Worm (Caenorhabditis elegans) whole organism, mixed stage, embryonic: ENCODE results near the gene cnep-1.

Experiments
- M03D4.4 ChIP-seq: sonication (generic microtip); optimal IDR thresholded peaks from 2 replicates; lab custom pipeline; 2017; ENCODE audit warnings: mild to moderate bottlenecking, missing genetic modification characterization, missing compliant biosample characterization
- bed-3 ChIP-seq: fragments of 200-800 bp; sonication (Bioruptor generic); optimal IDR thresholded peaks from 3 replicates; lab custom pipeline; 2018; ENCODE audit warnings: mild to moderate bottlenecking, missing genetic modification characterization, moderate library complexity, missing compliant biosample characterization
- ceh-39 ChIP-seq: fragments of 150-350 bp; optimal IDR thresholded peaks from 2 replicates; lab custom pipeline; 2014; ENCODE audit warnings: missing biosample characterization, missing genetic modification characterization
- ceh-43 ChIP-seq: fragments of 200-800 bp; sonication (Bioruptor generic); optimal IDR thresholded peaks from 2 replicates; lab custom pipeline; 2018; ENCODE audit warnings: mild to moderate bottlenecking, missing genetic modification characterization, moderate library complexity, missing compliant biosample characterization
- ceh-83 ChIP-seq: fragments of 200-800 bp; sonication (Bioruptor generic); optimal IDR thresholded peaks from 2 replicates; lab custom pipeline; 2018; ENCODE audit warnings: mild to moderate bottlenecking, missing genetic modification characterization, missing compliant biosample characterization
- ces-1 ChIP-seq: fragments of 150-350 bp; optimal IDR thresholded peaks from 2 replicates; lab custom pipeline; 2014; ENCODE audit warnings: missing biosample characterization, missing genetic modification reagents, missing genetic modification characterization
- cnd-1 ChIP-seq: fragments of 200-800 bp; sonication (Bioruptor generic); optimal IDR thresholded peaks from 2 replicates; lab custom pipeline; 2018; ENCODE audit warnings: mild to moderate bottlenecking, missing genetic modification characterization, missing compliant biosample characterization
- drap-1 ChIP-seq: fragments of 200-800 bp; sonication (Bioruptor generic); optimal IDR thresholded peaks from 3 replicates; lab custom pipeline; 2018; ENCODE audit warnings: mild to moderate bottlenecking, missing genetic modification characterization, missing compliant biosample characterization
- elt-1 ChIP-seq: sonication (generic microtip); optimal IDR thresholded peaks from 2 replicates; lab custom pipeline; 2017; ENCODE audit warnings: missing genetic modification characterization, mild to moderate bottlenecking, missing compliant biosample characterization, antibody characterized with exemption, moderate library complexity, borderline replicate concordance; ENCODE audit not compliant: insufficient read depth
- elt-3 ChIP-seq: fragments of 150-350 bp; optimal IDR thresholded peaks from 2 replicates; lab custom pipeline; 2014; ENCODE audit warnings: missing biosample characterization, missing genetic modification characterization
- ham-2 ChIP-seq: fragments of 200-800 bp; sonication (Bioruptor generic); optimal IDR thresholded peaks from 2 replicates; lab custom pipeline; 2018; ENCODE audit warnings: mild to moderate bottlenecking, missing genetic modification characterization, missing compliant biosample characterization
- hlh-1 ChIP-seq: fragments of 150-350 bp; optimal IDR thresholded peaks from 2 replicates; lab custom pipeline; 2014; ENCODE audit warnings: missing biosample characterization, missing genetic modification reagents, missing genetic modification characterization
- lin-13 ChIP-seq: fragments of 150-350 bp; optimal IDR thresholded peaks from 2 replicates; lab custom pipeline; 2014; ENCODE audit warnings: missing biosample characterization, missing genetic modification characterization
- lin-32 ChIP-seq: fragments of 200-800 bp; sonication (Bioruptor generic); optimal IDR thresholded peaks from 2 replicates; lab custom pipeline; 2018; ENCODE audit warnings: mild to moderate bottlenecking, missing genetic modification characterization, missing compliant biosample characterization
- lsy-2 ChIP-seq: fragments of 150-350 bp; optimal IDR thresholded peaks from 2 replicates; lab custom pipeline; 2014; ENCODE audit warnings: missing biosample characterization, missing genetic modification characterization
- mab-5 ChIP-seq: fragments of 150-350 bp; optimal IDR thresholded peaks from 2 replicates; lab custom pipeline; 2014; ENCODE audit warnings: missing biosample characterization, missing genetic modification characterization
- mep-1 ChIP-seq: fragments of 150-350 bp; optimal IDR thresholded peaks from 2 replicates; lab custom pipeline; 2017; ENCODE audit warnings: missing biosample characterization, missing genetic modification reagents, missing genetic modification characterization, inconsistent platforms
- mls-2 ChIP-seq: sonication (generic microtip); optimal IDR thresholded peaks from 2 replicates; lab custom pipeline; 2016; ENCODE audit warnings: mild to moderate bottlenecking, missing genetic modification characterization, moderate library complexity, missing compliant biosample characterization
- nhr-12 ChIP-seq: fragments of 150-350 bp; optimal IDR thresholded peaks from 2 replicates; lab custom pipeline; 2014; ENCODE audit warnings: missing biosample characterization, missing genetic modification characterization
- nhr-2 ChIP-seq: fragments of 150-350 bp; optimal IDR thresholded peaks from 2 replicates; lab custom pipeline; 2014; ENCODE audit warnings: missing biosample characterization, missing genetic modification characterization
- nhr-237 ChIP-seq: fragments of 150-350 bp; optimal IDR thresholded peaks from 2 replicates; lab custom pipeline; 2014; ENCODE audit warnings: missing biosample characterization, missing genetic modification characterization
- nhr-76 ChIP-seq: sonication (generic microtip); optimal IDR thresholded peaks from 2 replicates; lab custom pipeline; 2017; ENCODE audit warnings: missing biosample characterization, missing genetic modification characterization
- pha-4 ChIP-seq: fragments of 150-350 bp; optimal IDR thresholded peaks from 2 replicates; lab custom pipeline; 2018; ENCODE audit warnings: missing biosample characterization, missing genetic modification reagents, missing genetic modification characterization
- sem-2 ChIP-seq: fragments of 200-800 bp; sonication (Bioruptor generic); optimal IDR thresholded peaks from 2 replicates; lab custom pipeline; 2018; ENCODE audit warnings: mild to moderate bottlenecking, missing genetic modification characterization, missing compliant biosample characterization
- snpc-4 ChIP-seq: fragments of 150-350 bp; optimal IDR thresholded peaks from 2 replicates; lab custom pipeline; 2014; ENCODE audit warnings: missing biosample characterization, missing genetic modification characterization
- sptf-1 ChIP-seq: sonication (generic microtip); optimal IDR thresholded peaks from 2 replicates; lab custom pipeline; 2017; ENCODE audit warnings: mild to moderate bottlenecking, missing genetic modification characterization, moderate library complexity, missing compliant biosample characterization
- tbx-8 ChIP-seq: fragments of 200-800 bp; sonication (Bioruptor generic); optimal IDR thresholded peaks from 2 replicates; lab custom pipeline; 2018; ENCODE audit warnings: mild to moderate bottlenecking, missing genetic modification characterization, moderate library complexity, missing compliant biosample characterization
- unc-120 ChIP-seq: sonication (generic microtip); optimal IDR thresholded peaks from 2 replicates; lab custom pipeline; 2017; ENCODE audit warnings: missing genetic modification characterization, missing compliant biosample characterization; ENCODE audit not compliant: poor library complexity, severe bottlenecking
- unc-39 ChIP-seq: fragments of 150-350 bp; optimal IDR thresholded peaks from 2 replicates; lab custom pipeline; 2014; ENCODE audit warnings: missing biosample characterization, missing genetic modification characterization
- unc-62 ChIP-seq: fragments of 150-350 bp; optimal IDR thresholded peaks from 2 replicates; lab custom pipeline; 2014; ENCODE audit warnings: missing biosample characterization, missing genetic modification reagents, missing genetic modification characterization
- ztf-11 ChIP-seq: fragments of 150-350 bp; optimal IDR thresholded peaks from 2 replicates; lab custom pipeline; 2014; ENCODE audit warnings: missing biosample characterization, missing genetic modification characterization

Gene cnep-1

DNA sequence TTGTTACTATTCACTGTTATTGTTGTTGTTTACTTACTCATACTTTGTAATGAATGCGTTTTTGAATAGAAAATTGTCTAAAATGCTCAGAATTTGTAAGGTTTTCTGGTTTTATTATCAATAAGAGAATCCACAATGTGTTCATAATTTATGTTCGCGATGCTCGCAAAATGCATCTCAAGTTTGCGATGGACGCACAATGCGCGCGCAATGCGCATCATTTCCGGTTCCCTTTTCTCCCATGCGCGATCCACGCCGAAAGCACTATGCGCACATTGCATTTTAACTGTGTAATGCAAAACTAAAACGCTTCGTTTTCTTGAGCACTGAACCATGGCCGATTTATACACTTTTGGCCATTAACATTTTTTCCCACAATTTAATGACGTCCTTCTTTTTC lies 9.3 kb downstream of the cnep-1 start:
- TF ChIP-seq mep-1 (tag; lab: Kevin White, UChicago), result no peak
- no peak for TF ChIP-seq mab-5
- TF ChIP-seq ceh-43 (GFP tag; lab: Kevin White, UChicago), result no peak
- no peak for TF ChIP-seq sem-2
- TF ChIP-seq ham-2 (GFP tag; lab: Kevin White, UChicago), result no peak
- TF ChIP-seq elt-1 (tag; lab: Kevin White, UChicago), result no peak
- TF ChIP-seq ces-1 (GFP tag; lab: Kevin White, UChicago), result no peak
- TF ChIP-seq, all 35 proteins: peak for 0

DNA sequence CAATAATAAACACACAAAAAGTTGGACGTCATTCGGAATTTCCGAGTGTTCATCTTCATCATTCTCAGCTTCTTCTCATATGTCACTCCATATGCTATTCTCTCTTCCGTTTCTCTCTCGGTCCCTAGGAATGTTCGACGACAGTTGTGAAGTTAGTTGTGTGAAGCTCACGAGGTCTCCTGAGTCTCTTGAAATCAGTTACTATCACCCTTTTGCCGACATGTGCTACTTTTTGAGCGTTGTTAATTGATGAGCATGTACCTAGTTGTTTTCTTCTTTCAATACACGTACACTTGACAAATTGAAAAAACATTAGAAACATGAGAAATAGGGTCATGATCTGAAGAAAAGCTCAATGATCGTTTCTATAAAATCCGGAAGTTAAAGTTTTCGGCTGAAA lies 13.2 kb downstream of the cnep-1 start:
- no peak for TF ChIP-seq lin-13 (tag; lab: Kevin White, UChicago)
- no peak for TF ChIP-seq unc-39 (tag; lab: Kevin White, UChicago)
- peak; percentile 70 for TF ChIP-seq hlh-1 (tag; lab: Kevin White, UChicago)
- no peak for TF ChIP-seq cnd-1 (tag; lab: Kevin White, UChicago)
- TF ChIP-seq pha-4 (tag; lab: Kevin White, UChicago), result no peak
- no peak for TF ChIP-seq elt-1 (tag; lab: Kevin White, UChicago)
- TF ChIP-seq ceh-39 (tag; lab: Kevin White, UChicago), result no peak
- TF ChIP-seq ceh-83, result no peak
- no peak for TF ChIP-seq M03D4.4 (tag; lab: Kevin White, UChicago)
- TF ChIP-seq unc-120 (tag; lab: Kevin White, UChicago), result peak; percentile 24
- no peak for TF ChIP-seq nhr-12
- no peak for TF ChIP-seq drap-1 (GFP tag; lab: Kevin White, UChicago)

DNA sequence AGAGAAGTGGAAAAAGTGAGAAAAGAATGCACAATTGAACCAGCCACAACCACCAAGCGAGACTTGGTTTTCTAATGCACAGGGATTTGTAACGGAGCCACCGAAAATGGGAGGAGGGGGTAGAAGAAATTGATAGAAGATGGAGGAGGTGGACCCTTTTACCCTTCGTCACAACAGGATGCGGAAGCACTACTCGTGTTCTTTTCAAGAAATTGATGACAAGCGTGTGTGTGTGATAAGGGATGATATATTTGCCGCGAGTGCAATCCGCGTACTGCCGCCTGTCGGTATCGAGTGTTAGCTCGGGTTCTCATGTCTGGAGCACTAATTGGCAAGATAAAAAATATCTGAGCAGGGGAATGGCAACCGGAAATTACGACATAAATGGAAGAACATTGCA lies 13.8 kb downstream of the cnep-1 start, which contains the start of gene F21D12.3:
Gene F21D12.3 (minus strand): TSS at position 101 of the 400 bp plus-strand sequence.
- TF ChIP-seq ztf-11 (tag; lab: Kevin White, UChicago) (no peak), nhr-237 (no peak), sptf-1 (tag; lab: Kevin White, UChicago) (no peak)

DNA sequence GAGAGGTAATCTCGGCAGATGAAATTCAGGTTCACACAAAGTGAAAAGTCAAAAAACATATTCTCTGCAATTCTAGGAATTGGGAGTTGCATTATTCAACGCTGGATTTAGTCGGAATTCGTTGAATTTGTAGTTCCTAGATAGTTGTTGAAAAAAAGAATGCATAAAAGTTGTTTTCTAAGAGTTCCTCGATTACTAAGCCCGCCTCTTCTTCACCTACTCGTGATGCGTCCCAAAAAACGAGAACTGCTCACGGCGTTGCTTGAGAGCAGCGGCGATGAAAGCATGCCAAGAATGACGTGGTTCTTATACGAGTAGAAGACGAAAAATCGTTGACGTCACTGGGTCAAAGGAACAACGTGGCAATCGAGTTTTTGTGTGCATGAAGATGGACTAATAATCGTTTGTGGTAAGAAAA lies 14.9 kb downstream of the cnep-1 start:
- TF ChIP-seq elt-3 (tag; lab: Kevin White, UChicago) (no peak), pha-4 (tag; lab: Kevin White, UChicago) (no peak), ceh-39 (tag; lab: Kevin White, UChicago) (no peak), bed-3 (GFP tag; lab: Kevin White, UChicago) (no peak), hlh-1 (tag; lab: Kevin White, UChicago) (no peak), ceh-43 (GFP tag; lab: Kevin White, UChicago) (no peak), nhr-12 (no peak), lsy-2 (tag; lab: Kevin White, UChicago) (no peak), ztf-11 (tag; lab: Kevin White, UChicago) (no peak), M03D4.4 (tag; lab: Kevin White, UChicago) (no peak), sem-2 (no peak), ces-1 (GFP tag; lab: Kevin White, UChicago) (no peak), mep-1 (tag; lab: Kevin White, UChicago) (no peak), unc-120 (tag; lab: Kevin White, UChicago) (no peak), cnd-1 (tag; lab: Kevin White, UChicago) (no peak), ham-2 (GFP tag; lab: Kevin White, UChicago) (no peak), nhr-2 (tag; lab: Kevin White, UChicago) (no peak)
- TF ChIP-seq, all 35 proteins: peak for 0

DNA sequence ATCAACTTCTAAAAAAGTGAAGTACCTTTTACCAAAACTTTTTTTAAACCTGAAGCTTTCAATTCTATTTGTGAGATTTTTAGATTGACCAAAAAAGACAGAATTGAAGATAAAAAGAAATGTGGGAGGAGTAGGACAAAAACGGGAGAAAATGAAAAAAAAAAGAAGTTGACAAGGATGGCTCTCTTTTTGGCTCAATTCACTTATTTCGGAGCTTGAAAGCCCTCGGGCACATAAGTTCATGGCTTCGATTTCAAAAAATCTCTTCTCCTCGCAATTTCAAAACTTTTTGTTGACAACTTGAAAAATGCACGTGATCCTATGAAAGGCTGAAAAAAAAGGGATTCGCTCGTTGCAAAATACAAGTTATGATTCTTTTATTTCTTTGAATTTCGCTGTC lies 16.1 kb downstream of the cnep-1 start:
- TF ChIP-seq bed-3 (GFP tag; lab: Kevin White, UChicago) (no peak), ces-1 (GFP tag; lab: Kevin White, UChicago) (peak; percentile 32), nhr-237 (no peak), snpc-4 (tag; lab: Kevin White, UChicago) (no peak), mls-2 (no peak), unc-120 (tag; lab: Kevin White, UChicago) (no peak)

DNA sequence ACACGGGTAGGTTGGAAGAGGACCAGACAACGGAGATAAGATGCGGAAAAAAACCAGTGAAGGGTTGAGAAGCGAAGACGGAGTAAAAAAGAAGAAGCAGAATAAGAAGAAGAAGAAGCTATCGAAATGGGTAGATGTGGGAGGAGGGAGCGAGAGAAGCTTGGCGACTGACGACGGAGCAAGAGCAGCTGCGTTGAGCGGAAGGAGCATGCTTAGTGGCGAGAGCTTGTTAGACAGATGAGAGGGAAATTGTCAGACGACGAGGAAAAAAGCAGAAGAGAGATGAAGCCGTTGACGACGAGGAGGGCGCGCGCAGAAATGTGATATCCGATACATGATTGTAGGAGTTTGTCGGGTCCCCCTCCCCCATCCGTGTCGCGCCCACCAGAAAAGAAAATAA lies 16.8 kb downstream of the cnep-1 start:
- peak; percentile 11 for TF ChIP-seq unc-62 (GFP tag; lab: Kevin White, UChicago)
- TF ChIP-seq lin-32 (GFP tag; lab: Kevin White, UChicago), result no peak
- TF ChIP-seq unc-120 (tag; lab: Kevin White, UChicago), result peak; percentile 20
- no peak for TF ChIP-seq mab-5
- TF ChIP-seq elt-3 (tag; lab: Kevin White, UChicago), result no peak
- TF ChIP-seq hlh-1 (tag; lab: Kevin White, UChicago), result peak; percentile 12
- no peak for TF ChIP-seq nhr-2 (tag; lab: Kevin White, UChicago)
- no peak for TF ChIP-seq nhr-76
- no peak for TF ChIP-seq drap-1 (GFP tag; lab: Kevin White, UChicago)
- TF ChIP-seq ces-1 (GFP tag; lab: Kevin White, UChicago), result peak; percentile 47
- TF ChIP-seq nhr-237, result no peak
- TF ChIP-seq tbx-8 (GFP tag; lab: Kevin White, UChicago), result no peak
